Worm (Caenorhabditis elegans): ENCODE data around the gene W10G11.1.

ce11 chrII:3604578-3604977 is 44.1 kb upstream of the W10G11.1 start:
- TF ChIP-seq unc-42 (tag; optimal IDR thresholded peaks at IDR 0.05) (no peak), ceh-24 (tag; optimal IDR thresholded peaks at IDR 0.05) (no peak), lin-11 (tag; optimal IDR thresholded peaks at IDR 0.05) (no peak), ama-1 (optimal IDR thresholded peaks at IDR 0.05) (no peak), pha-4 (tag; optimal IDR thresholded peaks at IDR 0.05) (no peak), elt-4 (tag; optimal IDR thresholded peaks at IDR 0.05) (no peak), hlh-15 (tag; optimal IDR thresholded peaks at IDR 0.05) (no peak), eyg-1 (tag; optimal IDR thresholded peaks at IDR 0.05) (no peak), K02D7.2 (tag; optimal IDR thresholded peaks at IDR 0.05) (no peak), fkh-10 (GFP tag; optimal IDR thresholded peaks at IDR 0.05) (no peak), hlh-30 (tag; optimal IDR thresholded peaks at IDR 0.05; ENCODE audit: insufficient read depth) (no peak)
